Worm (Caenorhabditis elegans) whole organism, L1 larva: Measurements from ENCODE around the gene Y39A3B.7.
A peak's percentile ranks its signal among the peaks of the same experiment; 100 is the strongest.

Source experiments
- C34B4.2 ChIP-seq: sonication (generic microtip); optimal IDR thresholded peaks from 2 replicates; lab custom pipeline; 2017; ENCODE audit warnings: mild to moderate bottlenecking, missing genetic modification characterization, missing compliant biosample characterization
- blmp-1 ChIP-seq: fragments of 150-350 bp; optimal IDR thresholded peaks from 2 replicates; lab custom pipeline; 2014; ENCODE audit warnings: missing biosample characterization, missing genetic modification characterization
- ceh-63 ChIP-seq: fragments of 200-800 bp; sonication (Bioruptor generic); optimal IDR thresholded peaks from 2 replicates; lab custom pipeline; 2018; ENCODE audit warnings: mild to moderate bottlenecking, missing genetic modification characterization, missing compliant biosample characterization
- ceh-90 ChIP-seq: sonication (generic microtip); optimal IDR thresholded peaks from 2 replicates; lab custom pipeline; 2016; ENCODE audit warnings: missing genetic modification characterization, missing compliant biosample characterization
- ces-1 ChIP-seq: fragments of 150-350 bp; optimal IDR thresholded peaks from 2 replicates; lab custom pipeline; 2014; ENCODE audit warnings: missing biosample characterization, missing genetic modification reagents, missing genetic modification characterization
- dpl-1 ChIP-seq, 3 experiments: fragments of 150-350 bp in 2 of 3; sonication (generic microtip) in 1 of 3; optimal IDR thresholded peaks; 2 replicates each; lab custom pipeline; 2014 to 2017; ENCODE audit warnings: missing biosample characterization in 3 of 3, missing genetic modification characterization in 3 of 3, missing genetic modification reagents in 3 of 3
- dsc-1 ChIP-seq: sonication (generic microtip); optimal IDR thresholded peaks from 2 replicates; lab custom pipeline; 2016; ENCODE audit warnings: mild to moderate bottlenecking, missing genetic modification characterization, missing compliant biosample characterization
- efl-1 ChIP-seq, 4 experiments: fragments of 150-350 bp; optimal IDR thresholded peaks in 3 of 4; peaks in 1 of 4; 1 replicate in 1 of 4; 2 replicates in 3 of 4; lab custom pipeline; 2014; ENCODE audit warnings: missing biosample characterization in 2 of 4, missing genetic modification characterization in 2 of 4, missing genetic modification reagents in 2 of 4
- efl-3 ChIP-seq: fragments of 200-800 bp; sonication (Bioruptor generic); optimal IDR thresholded peaks from 2 replicates; lab custom pipeline; 2018; ENCODE audit warnings: mild to moderate bottlenecking, missing genetic modification characterization, missing compliant biosample characterization
- elt-2 ChIP-seq: sonication (generic microtip); optimal IDR thresholded peaks from 2 replicates; lab custom pipeline; 2016; ENCODE audit warnings: missing genetic modification characterization, mild to moderate bottlenecking, inconsistent platforms, missing compliant biosample characterization, missing genetic modification reagents
- ets-5 ChIP-seq: fragments of 200-800 bp; sonication (Bioruptor generic); IDR thresholded peaks from 2 replicates; pipeline ENCODE4 v1.3.6; 2022; ENCODE audit warnings: missing genetic modification characterization, missing compliant biosample characterization
- fkh-10 ChIP-seq: sonication (generic microtip); optimal IDR thresholded peaks from 2 replicates; lab custom pipeline; 2017; ENCODE audit warnings: missing biosample characterization, missing genetic modification reagents, missing genetic modification characterization
- fkh-8 ChIP-seq: sonication (generic microtip); optimal IDR thresholded peaks from 2 replicates; lab custom pipeline; 2016; ENCODE audit warnings: mild to moderate bottlenecking, missing genetic modification characterization, missing compliant biosample characterization
- fos-1 ChIP-seq: fragments of 150-350 bp; optimal IDR thresholded peaks from 2 replicates; lab custom pipeline; 2014; ENCODE audit warnings: missing biosample characterization, missing genetic modification characterization
- hlh-17 ChIP-seq: fragments of 200-800 bp; sonication (Bioruptor generic); optimal IDR thresholded peaks from 2 replicates; lab custom pipeline; 2018; ENCODE audit warnings: missing genetic modification characterization, mild to moderate bottlenecking, missing compliant biosample characterization, moderate library complexity, borderline replicate concordance
- hpl-2 ChIP-seq: fragments of 150-350 bp; optimal IDR thresholded peaks from 2 replicates; lab custom pipeline; 2014; ENCODE audit warnings: missing biosample characterization, missing genetic modification reagents, missing genetic modification characterization
- lin-14 ChIP-seq: fragments of 200-800 bp; sonication (Bioruptor generic); optimal IDR thresholded peaks from 2 replicates; lab custom pipeline; 2018; ENCODE audit warnings: mild to moderate bottlenecking, missing genetic modification characterization, moderate library complexity, missing compliant biosample characterization
- lin-15B ChIP-seq: fragments of 150-350 bp; sonication (generic microtip); optimal IDR thresholded peaks from 3 replicates; lab custom pipeline; 2014; ENCODE audit warnings: missing biosample characterization, missing genetic modification characterization
- lin-39 ChIP-seq: fragments of 150-350 bp; optimal IDR thresholded peaks from 2 replicates; lab custom pipeline; 2014; ENCODE audit warnings: missing biosample characterization, missing genetic modification reagents, missing genetic modification characterization
- lir-3 ChIP-seq: sonication (generic microtip); optimal IDR thresholded peaks from 2 replicates; lab custom pipeline; 2016; ENCODE audit warnings: mild to moderate bottlenecking, missing genetic modification characterization, moderate library complexity, missing compliant biosample characterization; ENCODE audit not compliant: poor library complexity
- mdl-1 ChIP-seq, 2 experiments: fragments of 150-350 bp; optimal IDR thresholded peaks; 2 replicates each; lab custom pipeline; 2014 to 2017; ENCODE audit warnings: missing biosample characterization in 2 of 2, missing genetic modification characterization in 2 of 2, inconsistent platforms in 1 of 2
- mef-2 ChIP-seq: fragments of 150-350 bp; optimal IDR thresholded peaks from 2 replicates; lab custom pipeline; 2014; ENCODE audit warnings: missing biosample characterization, missing genetic modification characterization
- mep-1 ChIP-seq: fragments of 150-350 bp; optimal IDR thresholded peaks from 2 replicates; lab custom pipeline; 2014; ENCODE audit warnings: missing biosample characterization, missing genetic modification characterization
- nhr-11 ChIP-seq: fragments of 150-350 bp; optimal IDR thresholded peaks from 2 replicates; lab custom pipeline; 2014; ENCODE audit warnings: missing biosample characterization, missing genetic modification characterization
- nhr-19 ChIP-seq: fragments of 200-800 bp; sonication (Bioruptor generic); conservative IDR thresholded peaks from 2 replicates; pipeline ENCODE4 v1.3.6; 2022; ENCODE audit warnings: missing genetic modification characterization, missing compliant biosample characterization
- nhr-20 ChIP-seq: sonication (generic microtip); optimal IDR thresholded peaks from 2 replicates; lab custom pipeline; 2016; ENCODE audit warnings: mild to moderate bottlenecking, missing genetic modification characterization, missing compliant biosample characterization
- nhr-28 ChIP-seq: fragments of 150-350 bp; optimal IDR thresholded peaks from 2 replicates; lab custom pipeline; 2014; ENCODE audit warnings: missing biosample characterization, missing genetic modification characterization
- nhr-84 ChIP-seq: sonication (generic microtip); optimal IDR thresholded peaks from 2 replicates; lab custom pipeline; 2017; ENCODE audit warnings: missing biosample characterization, missing genetic modification characterization
- nhr-90 ChIP-seq: sonication (generic microtip); optimal IDR thresholded peaks from 2 replicates; lab custom pipeline; 2016; ENCODE audit warnings: mild to moderate bottlenecking, missing genetic modification characterization, missing compliant biosample characterization; ENCODE audit not compliant: poor library complexity
- pqm-1 ChIP-seq: sonication (generic microtip); optimal IDR thresholded peaks from 3 replicates; lab custom pipeline; 2017; ENCODE audit warnings: missing biosample characterization, missing genetic modification characterization
- skn-1 ChIP-seq: fragments of 150-350 bp; optimal IDR thresholded peaks from 2 replicates; lab custom pipeline; 2014; ENCODE audit warnings: missing biosample characterization, missing genetic modification characterization
- snpc-4 ChIP-seq: fragments of 150-350 bp; optimal IDR thresholded peaks from 2 replicates; lab custom pipeline; 2014; ENCODE audit warnings: missing biosample characterization, missing genetic modification characterization
- snu-23 ChIP-seq: sonication (generic microtip); optimal IDR thresholded peaks from 2 replicates; lab custom pipeline; 2016; ENCODE audit warnings: missing genetic modification characterization, missing compliant biosample characterization
- tbx-2 ChIP-seq: sonication (generic microtip); optimal IDR thresholded peaks from 2 replicates; lab custom pipeline; 2016; ENCODE audit warnings: missing genetic modification characterization, missing compliant biosample characterization
- unc-130 ChIP-seq: fragments of 150-350 bp; optimal IDR thresholded peaks from 2 replicates; lab custom pipeline; 2017; ENCODE audit warnings: missing biosample characterization, missing genetic modification characterization, inconsistent platforms
- unc-62 ChIP-seq: fragments of 150-350 bp; optimal IDR thresholded peaks from 2 replicates; lab custom pipeline; 2014; ENCODE audit warnings: missing biosample characterization, missing genetic modification reagents, missing genetic modification characterization
- unc-98 ChIP-seq: fragments of 200-800 bp; sonication (Bioruptor generic); IDR thresholded peaks from 2 replicates; pipeline ENCODE4 v1.3.6; 2022; ENCODE audit warnings: missing genetic modification characterization, missing compliant biosample characterization
- vab-15 ChIP-seq: sonication (generic microtip); optimal IDR thresholded peaks from 2 replicates; lab custom pipeline; 2017; ENCODE audit warnings: missing genotype, mild to moderate bottlenecking, missing genetic modification characterization, missing compliant biosample characterization
- zip-4 ChIP-seq: fragments of 200-800 bp; sonication (Bioruptor generic); optimal IDR thresholded peaks from 2 replicates; lab custom pipeline; 2018; ENCODE audit warnings: mild to moderate bottlenecking, missing genetic modification characterization, moderate library complexity, missing compliant biosample characterization
- ztf-11 ChIP-seq, 2 experiments: sonication (generic microtip); optimal IDR thresholded peaks; 2 replicates each; lab custom pipeline; 2016 to 2017; ENCODE audit warnings: missing genetic modification characterization in 2 of 2, missing biosample characterization in 1 of 2, missing compliant biosample characterization in 1 of 2

Gene Y39A3B.7

ce11 chrIII:2012561-2012960, 27.8 kb upstream of the Y39A3B.7 start:
- TF ChIP-seq fkh-10 (GFP tag; lab: Kevin White, UChicago) (no peak), snu-23 (GFP tag; lab: Kevin White, UChicago) (no peak), ztf-11 (tag; optimal IDR thresholded peaks at IDR 0.05; lab: Kevin White, UChicago) (no peak), hpl-2 (GFP tag; lab: Kevin White, UChicago) (no peak), ets-5 (GFP tag; lab: Robert Waterston, UW) (no peak), ceh-63 (GFP tag; lab: Kevin White, UChicago) (no peak), unc-62 (GFP tag; lab: Kevin White, UChicago) (no peak), dsc-1 (tag; lab: Kevin White, UChicago) (no peak), efl-1 (optimal IDR thresholded peaks at IDR 0.05; lab: Kevin White, UChicago) (no peak), efl-1 (GFP tag; optimal IDR thresholded peaks at IDR 0.05 in 1 of 2; lab: Kevin White, UChicago) (no peak), efl-3 (no peak), nhr-28 (tag; lab: Kevin White, UChicago) (no peak)

DNA sequence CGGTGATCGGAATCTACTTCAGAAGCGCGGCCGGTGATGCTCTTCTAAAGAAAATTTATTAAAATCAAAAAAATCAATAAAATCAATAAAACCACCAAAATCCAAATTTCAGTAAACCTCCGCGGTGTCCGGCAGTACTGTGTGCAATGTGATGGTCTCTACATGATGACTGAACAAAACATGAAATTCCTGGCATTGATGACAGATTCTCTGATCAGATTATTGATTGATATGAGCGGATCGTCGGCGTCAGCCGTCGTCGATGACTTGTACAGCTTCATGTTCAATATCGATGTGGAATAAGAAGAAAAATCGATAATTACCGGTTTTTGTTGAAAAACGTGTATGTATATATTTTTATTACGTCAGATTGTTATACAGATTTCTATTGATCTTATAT, 24.1 kb upstream of the Y39A3B.7 start:
- TF ChIP-seq snu-23 (GFP tag; lab: Kevin White, UChicago) (no peak), efl-1 (optimal IDR thresholded peaks at IDR 0.05; lab: Kevin White, UChicago) (no peak), efl-1 (GFP tag; optimal IDR thresholded peaks at IDR 0.05 in 1 of 2; lab: Kevin White, UChicago) (peak in 1 of 2 experiments; percentile 72)
- TF ChIP-seq, all 84 proteins: peak for 1

DNA sequence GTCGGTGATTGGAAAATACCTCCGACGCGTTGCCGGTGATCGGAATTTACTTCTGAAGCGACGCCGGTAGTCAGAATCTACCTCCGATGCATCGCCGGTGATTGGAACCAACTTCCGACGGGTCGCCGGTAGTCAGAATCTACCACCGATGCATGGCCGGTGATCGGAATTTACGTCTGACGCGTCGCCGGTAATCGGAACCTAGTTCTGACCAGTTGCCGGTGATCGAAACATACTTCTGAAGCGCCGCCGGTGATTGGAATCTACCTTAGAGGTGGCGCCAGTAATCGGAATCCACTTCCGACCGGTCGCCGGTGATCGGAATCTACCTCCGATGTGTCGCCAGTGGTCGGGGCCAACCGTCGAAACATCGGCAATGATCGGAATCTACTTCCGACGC, 23.6 kb upstream of the Y39A3B.7 start:
- no peak for TF ChIP-seq unc-98 (GFP tag; lab: Robert Waterston, UW)
- TF ChIP-seq tbx-2 (tag; lab: Kevin White, UChicago), result no peak
- no peak for TF ChIP-seq lin-14
- TF ChIP-seq dpl-1 (GFP tag; optimal IDR thresholded peaks at IDR 0.05; lab: Kevin White, UChicago), result no peak
- TF ChIP-seq lin-39 (tag; lab: Kevin White, UChicago), result no peak
- no peak for TF ChIP-seq nhr-20 (tag; lab: Kevin White, UChicago)
- TF ChIP-seq nhr-84 (tag; lab: Kevin White, UChicago), result no peak
- TF ChIP-seq mef-2 (tag; lab: Kevin White, UChicago), result no peak

DNA sequence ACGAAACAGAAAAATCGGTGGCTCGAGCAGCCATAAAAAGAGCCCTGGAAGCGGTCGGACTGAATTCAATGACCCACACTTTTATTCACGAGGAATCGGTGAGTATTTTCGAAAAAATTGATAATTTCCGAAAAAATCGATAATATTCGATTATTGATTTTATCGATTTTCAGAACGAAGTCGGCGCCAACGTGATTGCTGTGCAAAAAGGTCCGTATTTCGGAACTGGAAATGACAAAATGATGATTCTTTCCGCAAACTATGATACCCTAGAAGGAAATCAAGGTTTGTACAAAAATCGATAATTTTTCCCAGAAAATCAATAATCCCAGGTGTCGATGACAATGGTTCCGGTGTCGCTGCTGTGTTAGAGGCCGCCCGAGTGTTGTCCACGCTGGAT, 22.2 kb upstream of the Y39A3B.7 start:
- TF ChIP-seq nhr-20 (tag; lab: Kevin White, UChicago) (no peak), snu-23 (GFP tag; lab: Kevin White, UChicago) (no peak), fkh-8 (no peak), pqm-1 (no peak), nhr-90 (tag; lab: Kevin White, UChicago) (no peak), mef-2 (tag; lab: Kevin White, UChicago) (no peak), nhr-11 (no peak), unc-130 (tag; lab: Kevin White, UChicago) (no peak), hlh-17 (no peak), nhr-19 (GFP tag; lab: Robert Waterston, UW) (no peak), tbx-2 (tag; lab: Kevin White, UChicago) (no peak), mdl-1 (tag; optimal IDR thresholded peaks at IDR 0.05; lab: Kevin White, UChicago) (no peak), zip-4 (GFP tag; lab: Kevin White, UChicago) (no peak), C34B4.2 (tag; lab: Kevin White, UChicago) (no peak), lin-15B (tag; lab: Kevin White, UChicago) (no peak), elt-2 (no peak), ceh-90 (tag; lab: Kevin White, UChicago) (no peak), fos-1 (tag; lab: Kevin White, UChicago) (no peak)

- TF ChIP-seq blmp-1 (no peak), skn-1 (no peak), nhr-90 (tag; lab: Kevin White, UChicago) (no peak), ces-1 (GFP tag; lab: Kevin White, UChicago) (no peak), vab-15 (tag; lab: Kevin White, UChicago) (no peak), mep-1 (tag; lab: Kevin White, UChicago) (no peak), snpc-4 (tag; lab: Kevin White, UChicago) (no peak), efl-3 (no peak), lir-3 (tag; lab: Kevin White, UChicago) (no peak)
Measured at ce11 chrIII:2005729-2006128, 21.0 kb upstream of the Y39A3B.7 start, which contains the start of gene Y39A3B.1. Gene Y39A3B.1 (plus strand): TSS chrIII:2006029.
